Fruit fly (Drosophila melanogaster) whole organism, embryonic: ENCODE data around the gene CG1998.
A peak's percentile ranks its signal among the peaks of the same experiment; 100 is the strongest.

Experiments used
- Ada2b ChIP-seq: fragments of 200-800 bp; sonication (Bioruptor generic); IDR thresholded peaks from 2 replicates; pipeline ENCODE4 v1.3.6; 2022; ENCODE audit warnings: missing biosample characterization, missing genetic modification characterization
- CG11723 ChIP-seq: fragments of 200-800 bp; sonication (Bioruptor generic); optimal IDR thresholded peaks from 2 replicates; lab custom pipeline; 2017; ENCODE audit warnings: missing biosample characterization, mild to moderate bottlenecking, missing genetic modification characterization
- CG1233 ChIP-seq: fragments of 200-800 bp; sonication (Bioruptor generic); optimal IDR thresholded peaks from 4 replicates; lab custom pipeline; 2018; ENCODE audit warnings: missing biosample characterization, mild to moderate bottlenecking, missing genetic modification characterization
- CG14050 ChIP-seq: fragments of 200-800 bp; sonication (Bioruptor generic); IDR thresholded peaks from 3 replicates; pipeline ENCODE4 v1.3.6; 2022; ENCODE audit warnings: missing biosample characterization, missing genetic modification characterization
- CG14667 ChIP-seq: fragments of 200-800 bp; sonication (Bioruptor generic); IDR thresholded peaks from 2 replicates; pipeline ENCODE4 v1.3.6; 2022; ENCODE audit warnings: missing biosample characterization, missing genetic modification characterization
- CG1602 ChIP-seq: fragments of 200-800 bp; sonication (Bioruptor generic); optimal IDR thresholded peaks from 3 replicates; lab custom pipeline; 2016; ENCODE audit warnings: missing biosample characterization, missing genetic modification characterization
- CG16813 ChIP-seq: fragments of 200-800 bp; sonication (Bioruptor generic); IDR thresholded peaks from 3 replicates; pipeline ENCODE4 v1.3.6; 2022; ENCODE audit warnings: missing biosample characterization, missing genetic modification characterization; ENCODE audit not compliant: partially characterized antibody
- CG17328 ChIP-seq: fragments of 200-800 bp; sonication (Bioruptor generic); IDR thresholded peaks from 2 replicates; pipeline ENCODE4 v1.3.6; 2022; ENCODE audit warnings: missing biosample characterization, missing genetic modification characterization
- CG18262 ChIP-seq: fragments of 200-800 bp; optimal IDR thresholded peaks from 3 replicates; lab custom pipeline; 2019; ENCODE audit warnings: missing biosample characterization, mild to moderate bottlenecking, missing genetic modification characterization, moderate library complexity
- CG2120 ChIP-seq: fragments of 200-800 bp; sonication (Bioruptor generic); optimal IDR thresholded peaks from 3 replicates; lab custom pipeline; 2016; ENCODE audit warnings: missing biosample characterization, missing genetic modification characterization
- CG4360 ChIP-seq: fragments of 200-800 bp; sonication (Bioruptor generic); IDR thresholded peaks from 2 replicates; pipeline ENCODE4 v1.3.6; 2022; ENCODE audit warnings: missing biosample characterization, missing genetic modification characterization
- CG4617 ChIP-seq: fragments of 200-800 bp; sonication (Bioruptor generic); optimal IDR thresholded peaks from 3 replicates; lab custom pipeline; 2016; ENCODE audit warnings: missing biosample characterization, missing genetic modification characterization, borderline replicate concordance
- CG6254 ChIP-seq: fragments of 200-800 bp; sonication (Bioruptor generic); optimal IDR thresholded peaks from 3 replicates; lab custom pipeline; 2017; ENCODE audit warnings: mild to moderate bottlenecking, missing biosample characterization, missing genetic modification reagents, missing genetic modification characterization
- CG6683 ChIP-seq: fragments of 200-800 bp; sonication (Bioruptor generic); optimal IDR thresholded peaks from 2 replicates; lab custom pipeline; 2017; ENCODE audit warnings: missing biosample characterization, mild to moderate bottlenecking, missing genetic modification characterization, missing genetic modification reagents
- CG8359 ChIP-seq: fragments of 200-800 bp; sonication (Bioruptor generic); optimal IDR thresholded peaks from 2 replicates; lab custom pipeline; 2017; ENCODE audit warnings: missing biosample characterization, mild to moderate bottlenecking, missing genetic modification characterization, borderline replicate concordance
- CG8944 ChIP-seq: fragments of 200-800 bp; sonication (Bioruptor generic); optimal IDR thresholded peaks from 3 replicates; lab custom pipeline; 2016; ENCODE audit warnings: missing biosample characterization, missing genetic modification characterization
- Dfd ChIP-seq, 2 experiments: fragments of >200 bp; optimal IDR thresholded peaks; 2 replicates each; lab custom pipeline; 2017; ENCODE audit warnings: missing biosample characterization in 2 of 2, missing genetic modification characterization in 2 of 2
- Elba2 ChIP-seq: fragments of 200-800 bp; sonication (Bioruptor generic); optimal IDR thresholded peaks from 3 replicates; lab custom pipeline; 2016; ENCODE audit warnings: missing biosample characterization, missing genetic modification characterization
- Ets97D ChIP-seq: fragments of 200-800 bp; sonication (Bioruptor generic); optimal IDR thresholded peaks from 3 replicates; lab custom pipeline; 2016; ENCODE audit warnings: missing biosample characterization, missing genetic modification characterization
- Fer3 ChIP-seq: fragments of 200-800 bp; sonication (Bioruptor generic); optimal IDR thresholded peaks from 2 replicates; lab custom pipeline; 2018; ENCODE audit warnings: missing biosample characterization, mild to moderate bottlenecking, missing genetic modification characterization, moderate library complexity
- Gsc ChIP-seq: fragments of 200-800 bp; sonication (Bioruptor generic); IDR thresholded peaks from 2 replicates; pipeline ENCODE4 v1.3.6; 2022; ENCODE audit warnings: missing biosample characterization, missing genetic modification characterization
- H2.0 ChIP-seq: fragments of 200-800 bp; sonication (Bioruptor generic); IDR thresholded peaks from 2 replicates; pipeline ENCODE4 v1.3.6; 2022; ENCODE audit warnings: missing biosample characterization, missing genetic modification characterization
- Hr3 ChIP-seq: fragments of 200-800 bp; sonication (Bioruptor generic); optimal IDR thresholded peaks from 3 replicates; lab custom pipeline; 2016; ENCODE audit warnings: missing biosample characterization, missing genetic modification characterization
- NfI ChIP-seq: fragments of 200-800 bp; sonication (Bioruptor generic); optimal IDR thresholded peaks from 3 replicates; lab custom pipeline; 2018; ENCODE audit warnings: missing biosample characterization, mild to moderate bottlenecking, missing genetic modification characterization, moderate library complexity
- Sin3A ChIP-seq: fragments of >200 bp; optimal IDR thresholded peaks from 2 replicates; lab custom pipeline; 2018
- Tbp ChIP-seq: fragments of >200 bp; optimal IDR thresholded peaks from 2 replicates; lab custom pipeline; 2018; ENCODE audit warnings: missing biosample characterization, missing genetic modification characterization
- az2 ChIP-seq: fragments of 200-800 bp; sonication (Bioruptor generic); optimal IDR thresholded peaks from 3 replicates; lab custom pipeline; 2016; ENCODE audit warnings: missing biosample characterization, missing genetic modification characterization
- bowl ChIP-seq: fragments of 200-800 bp; sonication (Bioruptor generic); IDR thresholded peaks from 2 replicates; pipeline ENCODE4 v1.3.6; 2022; ENCODE audit warnings: missing biosample characterization, missing genetic modification characterization
- ci ChIP-seq: fragments of 200-800 bp; sonication (Bioruptor generic); IDR thresholded peaks from 3 replicates; pipeline ENCODE4 v1.3.6; 2022; ENCODE audit warnings: missing biosample characterization, missing genetic modification characterization
- dmrt99B ChIP-seq: fragments of 200-800 bp; sonication (Bioruptor generic); optimal IDR thresholded peaks from 2 replicates; lab custom pipeline; 2018; ENCODE audit warnings: missing biosample characterization, mild to moderate bottlenecking, missing genetic modification characterization, moderate library complexity
- ems ChIP-seq: fragments of 200-800 bp; sonication (Bioruptor generic); optimal IDR thresholded peaks from 3 replicates; lab custom pipeline; 2016; ENCODE audit warnings: missing biosample characterization, missing genetic modification characterization
- fd64A ChIP-seq: fragments of 200-800 bp; sonication (Bioruptor generic); optimal IDR thresholded peaks from 3 replicates; lab custom pipeline; 2018; ENCODE audit warnings: missing biosample characterization, mild to moderate bottlenecking, missing genetic modification characterization
- fu2 ChIP-seq: fragments of 200-800 bp; sonication (Bioruptor generic); optimal IDR thresholded peaks from 2 replicates; lab custom pipeline; 2016; ENCODE audit warnings: missing biosample characterization, missing genetic modification characterization
- gro ChIP-seq: fragments of 200-800 bp; sonication (Bioruptor generic); optimal IDR thresholded peaks from 2 replicates; lab custom pipeline; 2016; ENCODE audit warnings: missing biosample characterization, missing genetic modification characterization
- jing ChIP-seq: fragments of 200-800 bp; sonication (Bioruptor generic); optimal IDR thresholded peaks from 2 replicates; lab custom pipeline; 2018; ENCODE audit warnings: missing biosample characterization, mild to moderate bottlenecking, missing genetic modification characterization
- nerfin-1 ChIP-seq: fragments of 200-800 bp; sonication (Bioruptor generic); optimal IDR thresholded peaks from 3 replicates; lab custom pipeline; 2019; ENCODE audit warnings: missing biosample characterization, mild to moderate bottlenecking, missing genetic modification characterization, moderate library complexity
- nmo ChIP-seq: fragments of 200-800 bp; sonication (Bioruptor generic); optimal IDR thresholded peaks from 2 replicates; lab custom pipeline; 2018; ENCODE audit warnings: missing biosample characterization, mild to moderate bottlenecking, missing genetic modification characterization, moderate library complexity
- oc ChIP-seq: fragments of 200-800 bp; sonication (Bioruptor generic); optimal IDR thresholded peaks from 2 replicates; lab custom pipeline; 2018; ENCODE audit warnings: missing biosample characterization, mild to moderate bottlenecking, missing genetic modification characterization, moderate library complexity
- org-1 ChIP-seq: fragments of 200-800 bp; sonication (Bioruptor generic); optimal IDR thresholded peaks from 2 replicates; lab custom pipeline; 2017; ENCODE audit warnings: missing biosample characterization, missing genetic modification characterization
- ranshi ChIP-seq: fragments of 200-800 bp; sonication (Bioruptor generic); IDR thresholded peaks from 2 replicates; pipeline ENCODE4 v1.3.6; 2022; ENCODE audit warnings: missing biosample characterization, missing genetic modification characterization
- sd ChIP-seq: fragments of 200-800 bp; sonication (Bioruptor generic); optimal IDR thresholded peaks from 3 replicates; lab custom pipeline; 2018; ENCODE audit warnings: missing biosample characterization, mild to moderate bottlenecking, missing genetic modification characterization, moderate library complexity
- sens-2 ChIP-seq: fragments of 200-800 bp; sonication (Bioruptor generic); IDR thresholded peaks from 2 replicates; pipeline ENCODE4 v1.3.6; 2022; ENCODE audit warnings: missing biosample characterization, missing genetic modification characterization
- slou ChIP-seq: fragments of 200-800 bp; sonication (Bioruptor generic); optimal IDR thresholded peaks from 3 replicates; lab custom pipeline; 2016; ENCODE audit warnings: missing biosample characterization, missing genetic modification characterization
- sna ChIP-seq: fragments of 200-800 bp; sonication (Bioruptor generic); IDR thresholded peaks from 2 replicates; pipeline ENCODE4 v1.3.6; 2022; ENCODE audit warnings: missing biosample characterization, missing genetic modification characterization; ENCODE audit not compliant: partially characterized antibody
- so ChIP-seq: fragments of 200-800 bp; sonication (Bioruptor generic); IDR thresholded peaks from 3 replicates; pipeline ENCODE4 v1.3.6; 2022; ENCODE audit warnings: missing biosample characterization, missing genetic modification characterization
- stwl ChIP-seq: fragments of 200-800 bp; sonication (Bioruptor generic); optimal IDR thresholded peaks from 3 replicates; lab custom pipeline; 2018; ENCODE audit warnings: missing biosample characterization, mild to moderate bottlenecking, missing genetic modification characterization, moderate library complexity
- tup ChIP-seq: fragments of 200-800 bp; sonication (Bioruptor generic); optimal IDR thresholded peaks from 2 replicates; lab custom pipeline; 2016; ENCODE audit warnings: missing biosample characterization, mild to moderate bottlenecking, missing genetic modification characterization, moderate library complexity
- unpg ChIP-seq: fragments of 200-800 bp; sonication (Bioruptor generic); optimal IDR thresholded peaks from 3 replicates; lab custom pipeline; 2018; ENCODE audit warnings: missing biosample characterization, mild to moderate bottlenecking, missing genetic modification characterization, moderate library complexity
- zen ChIP-seq: fragments of 200-800 bp; sonication (Bioruptor generic); optimal IDR thresholded peaks from 3 replicates; lab custom pipeline; 2018; ENCODE audit warnings: missing biosample characterization, mild to moderate bottlenecking, missing genetic modification characterization, moderate library complexity
- zen2 ChIP-seq: fragments of 200-800 bp; sonication (Bioruptor generic); IDR thresholded peaks from 3 replicates; pipeline ENCODE4 v1.3.6; 2022; ENCODE audit warnings: missing biosample characterization, missing genetic modification characterization; ENCODE audit not compliant: partially characterized antibody

Gene CG1998

dm6 chrX:13384583-13385342, 28.1 kb downstream of the CG1998 start, which contains the start of the genes Rbp1-like and Tim9a (continued):
- TF ChIP-seq ranshi (GFP tag; lab: Robert Waterston, UW) (0 out of 2 replicates have a peak, but pooled peaks have one; percentile 12), jing (no peak), Ets97D (GFP tag; lab: Kevin White, UChicago) (peak; percentile 36), zen (no peak), org-1 (no peak), NfI (peak; percentile 41), ci (no peak), nerfin-1 (tag; lab: Kevin White, UChicago) (no peak), CG14667 (GFP tag; lab: Robert Waterston, UW) (no peak), CG6254 (no peak), CG4360 (no peak), az2 (GFP tag; lab: Kevin White, UChicago) (no peak), so (no peak), oc (no peak), CG14050 (GFP tag; lab: Robert Waterston, UW) (no peak), dmrt99B (peak; percentile 19), zen2 (GFP tag; lab: Robert Waterston, UW) (0 out of 3 replicates have a peak, but pooled peaks have one; percentile 32), sna (GFP tag; lab: Robert Waterston, UW) (peak; percentile 62; the same call in 1 of the 2 replicates), CG18262 (tag; lab: Kevin White, UChicago) (peak; percentile 32), H2.0 (GFP tag; lab: Robert Waterston, UW) (peak; percentile 13; the same call in 1 of the 2 replicates), CG4617 (GFP tag; lab: Kevin White, UChicago) (peak; percentile 50), Gsc (GFP tag; lab: Robert Waterston, UW) (no peak), bowl (no peak), ems (GFP tag; lab: Kevin White, UChicago) (no peak), CG8359 (no peak), gro (GFP tag; lab: Kevin White, UChicago) (no peak), Sin3A (peak; percentile 74), CG2120 (GFP tag; lab: Kevin White, UChicago) (peak; percentile 46), fd64A (GFP tag; lab: Kevin White, UChicago) (no peak), tup (GFP tag; lab: Kevin White, UChicago) (no peak), CG17328 (no peak), CG16813 (GFP tag; lab: Robert Waterston, UW) (peak; percentile 81), Elba2 (GFP tag; lab: Kevin White, UChicago) (no peak), Fer3 (tag; lab: Kevin White, UChicago) (peak; percentile 17), Tbp (GFP tag; lab: Kevin White, UChicago) (peak; percentile 34), CG1233 (peak; percentile 43), CG1602 (GFP tag; lab: Kevin White, UChicago) (peak; percentile 16), fu2 (no peak), CG8944 (no peak), Hr3 (GFP tag; lab: Kevin White, UChicago) (peak; percentile 41), slou (peak; percentile 29), unpg (GFP tag; lab: Kevin White, UChicago) (no peak), CG6683 (no peak), stwl (peak; percentile 65), Dfd (GFP tag; optimal IDR thresholded peaks at IDR 0.05; lab: Kevin White, UChicago) (no peak), sens-2 (GFP tag; lab: Robert Waterston, UW) (no peak), CG11723 (no peak), Ada2b (GFP tag; lab: Robert Waterston, UW) (no peak), nmo (GFP tag; lab: Kevin White, UChicago) (peak; percentile 66), sd (tag; lab: Kevin White, UChicago) (peak; percentile 68)
